Worm (Caenorhabditis elegans) whole organism, L3 larva: ENCODE results near the gene T03G11.10.

Experiments used
- aly-2 ChIP-seq: fragments of 150-350 bp; optimal IDR thresholded peaks from 2 replicates; lab custom pipeline; 2014; ENCODE audit warnings: missing biosample characterization, missing genetic modification characterization
- jun-1 ChIP-seq: fragments of 150-350 bp; optimal IDR thresholded peaks from 2 replicates; lab custom pipeline; 2014; ENCODE audit warnings: missing biosample characterization, missing genetic modification reagents, missing genetic modification characterization
- lin-39 ChIP-seq: fragments of 150-350 bp; optimal IDR thresholded peaks from 2 replicates; lab custom pipeline; 2018; ENCODE audit warnings: missing biosample characterization, missing genetic modification reagents, missing genetic modification characterization
- lsy-12 ChIP-seq: sonication (generic microtip); optimal IDR thresholded peaks from 2 replicates; lab custom pipeline; 2016; ENCODE audit warnings: mild to moderate bottlenecking, missing genetic modification characterization, missing compliant biosample characterization
- nhr-77 ChIP-seq: fragments of 150-350 bp; optimal IDR thresholded peaks from 2 replicates; lab custom pipeline; 2014; ENCODE audit warnings: missing biosample characterization, missing genetic modification characterization
- pha-4 ChIP-seq: fragments of 150-350 bp; optimal IDR thresholded peaks from 2 replicates; lab custom pipeline; 2014; ENCODE audit warnings: missing biosample characterization, missing genetic modification reagents, missing genetic modification characterization

DNA sequence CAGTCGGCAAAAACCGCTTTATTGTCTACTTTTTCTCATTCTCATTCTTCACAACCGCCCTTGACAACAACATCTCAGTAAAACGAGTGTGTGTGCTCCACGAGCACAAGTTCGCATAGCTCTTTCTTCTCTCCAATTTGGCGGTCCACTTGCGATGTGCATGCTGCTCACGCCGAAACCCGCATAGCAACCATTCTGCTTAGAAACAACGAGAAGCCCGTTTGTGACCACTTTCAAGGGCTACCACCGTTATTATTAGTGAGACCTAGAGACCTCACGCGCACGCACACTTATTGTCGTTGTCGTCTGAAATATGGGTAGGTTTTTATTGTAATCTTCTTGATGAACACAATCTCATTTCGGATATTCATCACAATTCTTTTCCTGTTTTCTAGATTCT, 3.3 kb upstream of the T03G11.10 start, which contains the start of gene zchc-1A:
- TF ChIP-seq jun-1 (tag; lab: Kevin White, UChicago) (no peak), lsy-12 (tag; lab: Kevin White, UChicago) (no peak), lin-39 (tag; lab: Kevin White, UChicago) (no peak), aly-2 (tag; lab: Kevin White, UChicago) (no peak), pha-4 (no peak), nhr-77 (tag; lab: Kevin White, UChicago) (no peak)
